Fruit fly (Drosophila melanogaster): Measurements from ENCODE around the gene CG1387.

CG1387 gene

dm6 chrX:8437285-8438110 is 51.9 kb downstream of the CG1387 start, which contains the start of gene Miga (continued):
- TF ChIP-seq fkh (GFP tag; optimal IDR thresholded peaks at IDR 0.05) (peak; percentile 33), Ets21C (GFP tag; optimal IDR thresholded peaks at IDR 0.05) (no peak), CG7368 (GFP tag; optimal IDR thresholded peaks at IDR 0.05) (no peak), CG3919 (GFP tag; optimal IDR thresholded peaks at IDR 0.05) (no peak), CG6792 (GFP tag; optimal IDR thresholded peaks at IDR 0.05) (no peak), CG11294 (GFP tag; IDR thresholded peaks at IDR 0.05) (no peak), acj6 (GFP tag; optimal IDR thresholded peaks at IDR 0.05) (no peak), CG8119 (GFP tag; IDR thresholded peaks at IDR 0.05) (no peak; the same call in 2 of the 3 replicates), vri (GFP tag; optimal IDR thresholded peaks at IDR 0.05) (no peak), Lpt (GFP tag; optimal IDR thresholded peaks at IDR 0.05) (peak; percentile 63), Blimp-1 (GFP tag; optimal IDR thresholded peaks at IDR 0.05) (peak; percentile 90), Eip93F (GFP tag; optimal IDR thresholded peaks at IDR 0.05) (no peak), lz (GFP tag; optimal IDR thresholded peaks at IDR 0.05) (no peak), CG8632 (GFP tag; optimal IDR thresholded peaks at IDR 0.05) (no peak), Eip78C (GFP tag) (peak; percentile 84), CG1621 (tag; optimal IDR thresholded peaks at IDR 0.05) (peak; percentile 44), CG11762 (GFP tag; optimal IDR thresholded peaks at IDR 0.05; ENCODE audit: insufficient read depth) (peak; percentile 11), topi (GFP tag; optimal IDR thresholded peaks at IDR 0.05) (no peak), CG9139 (GFP tag; optimal IDR thresholded peaks at IDR 0.05) (peak; percentile 35), Eip75B (GFP tag; optimal IDR thresholded peaks at IDR 0.05) (no peak), CG3032 (tag; optimal IDR thresholded peaks at IDR 0.05) (peak; percentile 8), ss (GFP tag; optimal IDR thresholded peaks at IDR 0.05) (peak; percentile 67 to 77), dac (GFP tag; optimal IDR thresholded peaks at IDR 0.05) (no peak), CG15336 (GFP tag; IDR thresholded peaks at IDR 0.05) (peak; percentile 33; the same call in 1 of the 2 replicates), dsx (GFP tag; optimal IDR thresholded peaks at IDR 0.05; ENCODE audit: poor library complexity, severe bottlenecking) (peak; percentile 56), esn (GFP tag; optimal IDR thresholded peaks at IDR 0.05) (no peak), Ets96B (tag; optimal IDR thresholded peaks at IDR 0.05) (peak; percentile 12), fd85E (GFP tag; optimal IDR thresholded peaks at IDR 0.05) (no peak), achi (GFP tag; optimal IDR thresholded peaks at IDR 0.05) (no peak), CG6163 (GFP tag; IDR thresholded peaks at IDR 0.05) (0 out of 3 replicates have a peak, but pooled peaks have one; percentile 26), CG31627 (GFP tag; optimal IDR thresholded peaks at IDR 0.05) (no peak)

All from whole organism, prepupa.